Worm (Caenorhabditis elegans): ENCODE data around the gene Y75D11A.3.

DNA sequence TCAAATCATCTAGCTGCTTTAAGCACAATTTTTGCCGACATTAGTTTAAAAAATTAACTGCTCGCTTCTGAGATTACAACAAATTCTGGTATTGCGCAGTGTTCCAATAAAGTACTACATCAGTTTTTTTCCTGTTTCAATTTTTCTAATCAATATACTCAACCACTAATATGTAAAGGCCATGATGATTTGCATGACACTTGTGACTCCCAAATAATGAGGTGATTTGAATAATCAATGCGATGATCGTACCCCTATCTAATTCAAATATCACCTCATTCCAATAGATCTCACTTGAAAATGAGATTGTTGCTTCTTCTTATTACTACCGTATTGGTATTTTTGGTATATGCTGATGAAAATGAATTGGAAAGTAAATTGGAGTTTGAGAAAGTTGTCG lies 19.0 kb downstream of the Y75D11A.3 start, which contains the start of gene F07G6.2:
- TF ChIP-seq ztf-26 (tag; optimal IDR thresholded peaks at IDR 0.05) (no peak), C06A6.2 (GFP tag; conservative IDR thresholded peaks at IDR 0.05) (no peak), ama-1 (optimal IDR thresholded peaks at IDR 0.05) (no peak), ama-1 (GFP tag; optimal IDR thresholded peaks at IDR 0.05) (no peak), madf-6 (GFP tag; IDR thresholded peaks at IDR 0.05) (no peak), snpc-4 (GFP tag; optimal IDR thresholded peaks at IDR 0.05) (no peak), snpc-4 (tag; optimal IDR thresholded peaks at IDR 0.05) (no peak), nfya-1 (tag; optimal IDR thresholded peaks at IDR 0.05; ENCODE audit: borderline replicate concordance, insufficient read depth) (no peak), tlf-1 (GFP tag; optimal IDR thresholded peaks at IDR 0.05) (no peak), egrh-3 (GFP tag; IDR thresholded peaks at IDR 0.05) (no peak), xnd-1 (tag; optimal IDR thresholded peaks at IDR 0.05) (no peak), unc-62 (GFP tag; optimal IDR thresholded peaks at IDR 0.05) (no peak), ceh-40 (GFP tag; IDR thresholded peaks at IDR 0.05) (no peak), mel-28 (tag; optimal IDR thresholded peaks at IDR 0.05; ENCODE audit: borderline replicate concordance) (no peak), dox-1 (GFP tag; IDR thresholded peaks at IDR 0.05) (no peak), F22D6.2 (tag; optimal IDR thresholded peaks at IDR 0.05) (no peak)

All from whole organism, young adult.